Fruit fly (Drosophila melanogaster): ENCODE results near the gene Or22c.

The Or22c gene

DNA sequence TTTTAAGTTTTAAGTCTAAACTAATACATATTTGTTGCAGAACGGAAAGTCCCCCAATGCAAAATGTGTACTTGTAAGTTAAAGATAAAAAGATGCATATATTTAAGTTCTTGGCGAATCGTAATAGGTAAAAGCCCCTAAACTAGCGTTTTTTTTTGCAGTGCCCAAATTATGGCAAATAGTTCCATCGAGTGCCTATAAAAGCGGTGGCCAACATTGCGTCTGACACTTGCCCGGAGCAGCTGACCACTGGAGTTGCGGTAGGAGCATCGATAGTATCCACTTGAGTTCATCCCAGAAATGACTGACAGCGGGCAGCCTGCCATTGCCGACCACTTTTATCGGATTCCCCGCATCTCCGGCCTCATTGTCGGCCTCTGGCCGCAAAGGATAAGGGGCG lies at the start of gene Or22c:
Gene Or22c, plus strand, starts transcription at position 301 of the 400 bp plus-strand sequence.
- TF ChIP-seq CG17801 (GFP tag; optimal IDR thresholded peaks at IDR 0.05; ENCODE audit: partially characterized antibody) = no peak

- TF ChIP-seq CG17801 (GFP tag; optimal IDR thresholded peaks at IDR 0.05; ENCODE audit: partially characterized antibody) = no peak
Observed at dm6 chr2L:2006082-2006669, 48.2 kb upstream of the Or22c start, which contains the start of gene CG33543. Gene CG33543, minus strand, starts transcription at chr2L:2006313.

DNA sequence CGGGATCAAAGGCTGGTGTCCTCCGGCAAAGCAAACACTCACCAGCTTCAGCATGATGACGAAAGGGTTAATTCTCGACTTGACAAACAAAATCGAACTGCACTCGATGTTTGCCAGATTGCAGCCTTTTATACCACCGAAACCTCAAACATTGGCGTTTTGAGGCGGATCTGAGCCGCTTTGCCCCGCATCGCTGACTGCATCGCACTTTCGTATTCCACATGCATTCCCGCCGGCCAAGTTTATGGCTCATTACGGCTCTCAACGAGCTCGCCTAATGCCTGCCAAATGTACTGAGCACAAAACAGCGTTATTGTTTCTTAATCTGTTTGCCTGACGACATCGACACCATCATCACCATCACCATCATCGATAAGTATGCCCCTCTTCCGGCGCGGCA lies 47.3 kb upstream of the Or22c start, which contains the start of gene CG15353:
Gene CG15353, minus strand, starts transcription at position 101 of the 400 bp plus-strand sequence.
- TF ChIP-seq CG17801 (GFP tag; optimal IDR thresholded peaks at IDR 0.05; ENCODE audit: partially characterized antibody) = no peak

DNA sequence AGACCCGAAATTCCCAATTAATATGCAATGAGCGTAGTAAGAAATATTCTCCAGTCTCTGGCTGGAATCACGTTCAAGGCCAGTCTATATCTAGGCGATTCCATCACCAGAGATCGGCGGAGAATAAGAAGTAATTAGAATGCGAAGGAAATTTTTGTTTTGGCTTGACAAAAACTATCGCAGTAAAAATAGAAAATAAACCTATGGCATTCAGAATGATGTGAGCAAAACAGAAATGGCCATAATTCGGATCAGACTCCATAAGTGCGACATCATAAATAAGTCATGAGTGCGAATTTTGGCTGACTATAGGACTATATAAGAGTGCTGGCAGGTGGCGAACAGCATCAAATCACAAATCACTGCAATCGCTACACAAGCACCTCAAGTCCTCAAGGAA lies 46.3 kb upstream of the Or22c start, which contains the start of gene Nplp4:
Gene Nplp4, plus strand, starts transcription at position 301 of the 400 bp plus-strand sequence.
- no peak for TF ChIP-seq CG17801 (GFP tag; optimal IDR thresholded peaks at IDR 0.05; ENCODE audit: partially characterized antibody)

DNA sequence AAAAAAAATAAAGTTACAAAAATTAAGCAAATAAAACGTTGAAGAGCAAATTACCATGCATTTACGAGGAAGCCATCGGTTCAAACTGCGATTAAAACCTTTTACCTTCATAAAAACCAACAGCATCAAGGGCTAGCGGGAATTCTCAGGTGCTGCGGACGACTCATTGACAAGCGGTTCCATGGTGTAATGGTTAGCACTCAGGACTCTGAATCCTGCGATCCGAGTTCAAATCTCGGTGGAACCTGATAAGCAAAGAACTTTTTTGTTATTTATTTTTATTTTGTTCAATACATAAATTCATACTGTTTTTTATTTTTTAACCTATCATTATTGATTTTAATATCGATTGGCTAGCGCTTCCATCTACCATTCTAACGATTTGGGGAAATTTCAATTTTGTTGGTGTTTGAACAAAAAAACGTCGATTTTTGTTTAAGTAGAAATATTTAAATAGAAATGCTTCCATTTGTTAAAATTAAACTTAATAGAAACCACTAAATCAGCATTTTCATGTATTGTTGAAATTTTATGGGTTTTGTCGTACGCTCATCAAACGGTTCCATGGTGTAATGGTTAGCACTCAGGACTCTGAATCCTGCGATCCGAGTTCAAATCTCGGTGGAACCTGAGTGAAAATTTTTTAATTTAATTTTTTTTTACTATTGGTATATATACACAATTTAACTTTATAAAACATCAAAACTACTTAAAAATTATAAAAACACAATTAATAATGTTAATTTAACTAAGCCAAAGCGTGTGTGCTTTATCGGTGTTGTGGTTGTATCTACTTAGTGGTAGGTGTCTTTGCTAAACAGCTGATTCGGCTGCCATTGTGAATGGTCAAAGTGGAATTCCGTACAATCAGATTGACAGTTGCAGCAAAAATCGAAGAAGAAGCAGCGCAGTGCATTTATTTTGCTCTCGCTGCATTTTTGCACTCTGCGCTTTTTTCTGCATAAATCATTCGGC lies 45.1 kb upstream of the Or22c start, which contains the start of gene CG4238:
Gene CG4238, plus strand, starts transcription at position 880 of the 975 bp plus-strand sequence.
- peak; percentile 53 for TF ChIP-seq CG17801 (GFP tag; optimal IDR thresholded peaks at IDR 0.05; ENCODE audit: partially characterized antibody)

DNA sequence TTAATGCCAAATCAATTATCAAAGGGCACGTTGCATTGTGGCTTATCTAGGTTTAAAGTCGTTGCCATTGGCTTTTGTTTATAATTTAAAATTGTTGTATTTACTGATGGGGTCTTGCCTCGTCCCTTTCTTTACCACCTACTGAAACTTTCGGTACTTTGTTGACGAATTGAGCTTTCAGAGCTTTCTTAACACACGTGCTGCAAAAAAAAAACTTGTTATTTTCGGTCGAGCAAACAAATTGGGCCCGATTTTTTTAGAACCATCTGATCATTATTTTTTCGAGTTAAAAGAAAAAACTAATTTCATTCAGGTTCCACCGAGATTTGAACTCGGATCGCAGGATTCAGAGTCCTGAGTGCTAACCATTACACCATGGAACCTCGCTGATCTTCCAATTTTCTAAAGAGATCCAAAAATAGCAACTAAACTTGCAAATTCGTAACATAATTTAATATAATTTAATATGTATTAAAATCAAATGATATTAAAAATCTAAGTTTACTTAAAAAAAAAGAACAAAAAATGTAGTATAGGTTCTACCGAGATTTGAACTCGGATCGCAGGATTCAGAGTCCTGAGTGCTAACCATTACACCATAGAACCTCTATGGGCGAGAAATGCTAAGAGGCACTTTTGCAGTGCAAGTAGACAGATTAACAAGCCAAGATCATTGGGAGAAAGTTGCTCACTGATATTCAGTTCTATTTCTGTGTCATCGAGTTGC lies 43.9 kb upstream of the Or22c start:
- TF ChIP-seq CG17801 (GFP tag; optimal IDR thresholded peaks at IDR 0.05; ENCODE audit: partially characterized antibody) = no peak

- TF ChIP-seq CG17801 (GFP tag; optimal IDR thresholded peaks at IDR 0.05; ENCODE audit: partially characterized antibody) = no peak
Observed at dm6 chr2L:2011430-2011829, 43.0 kb upstream of the Or22c start.

- no peak for TF ChIP-seq CG17801 (GFP tag; optimal IDR thresholded peaks at IDR 0.05; ENCODE audit: partially characterized antibody)
Observed at dm6 chr2L:2013057-2013456, 41.3 kb upstream of the Or22c start.

DNA sequence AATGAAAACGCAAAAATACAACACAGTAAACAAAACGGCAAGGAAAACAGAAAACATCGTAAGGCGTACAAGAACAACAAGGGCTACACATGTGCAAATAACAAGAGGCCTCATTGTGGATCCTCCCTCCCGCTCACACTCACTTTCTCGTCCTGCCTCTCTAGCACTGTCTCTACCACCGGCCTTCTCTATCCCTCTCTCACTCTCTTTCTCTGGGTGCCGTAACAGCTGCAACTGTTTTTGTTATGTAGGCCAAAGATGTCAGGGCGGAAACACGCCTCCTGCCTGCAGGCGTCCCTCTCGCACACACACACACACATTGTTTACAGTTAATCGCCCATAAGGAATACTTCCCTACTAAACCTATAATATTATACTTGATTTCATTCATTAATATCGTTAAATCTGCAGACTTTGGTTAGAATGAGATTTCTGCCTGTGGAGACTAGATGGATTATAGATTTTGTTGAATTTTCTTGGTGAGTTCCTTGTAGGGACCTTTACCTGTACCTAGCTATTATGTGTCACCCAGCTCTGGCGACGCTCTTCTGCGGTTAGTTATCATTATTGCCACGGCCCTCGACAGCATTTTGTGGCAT lies 40.5 kb upstream of the Or22c start:
- TF ChIP-seq CG17801 (GFP tag; optimal IDR thresholded peaks at IDR 0.05; ENCODE audit: partially characterized antibody) = no peak

- no peak for TF ChIP-seq CG17801 (GFP tag; optimal IDR thresholded peaks at IDR 0.05; ENCODE audit: partially characterized antibody)
Observed at dm6 chr2L:2015204-2015603, 39.2 kb upstream of the Or22c start.

DNA sequence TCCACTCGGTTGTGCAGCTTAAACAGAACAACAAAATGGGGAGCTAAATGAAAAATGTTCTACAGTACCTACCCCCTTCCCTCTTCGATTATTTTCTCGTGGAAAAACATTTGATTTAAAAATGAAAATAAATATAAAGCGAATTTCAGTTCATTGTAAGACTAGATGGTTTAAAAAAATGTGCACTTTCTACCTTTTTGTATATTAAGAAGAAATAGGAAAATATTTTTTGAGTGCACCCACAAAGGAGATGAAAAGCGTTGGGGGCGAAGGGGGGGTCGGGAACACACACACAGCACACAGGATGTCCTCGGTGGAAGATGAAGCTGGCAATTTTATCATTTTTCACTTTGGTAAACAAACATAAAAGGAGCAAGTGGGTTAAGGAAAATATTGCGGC lies 31.6 kb upstream of the Or22c start:
- TF ChIP-seq CG17801 (GFP tag; optimal IDR thresholded peaks at IDR 0.05; ENCODE audit: partially characterized antibody) = no peak

- no peak for TF ChIP-seq CG17801 (GFP tag; optimal IDR thresholded peaks at IDR 0.05; ENCODE audit: partially characterized antibody)
Observed at dm6 chr2L:2031522-2031921, 22.9 kb upstream of the Or22c start.

dm6 chr2L:2032076-2032475 lies 22.3 kb upstream of the Or22c start:
- TF ChIP-seq CG17801 (GFP tag; optimal IDR thresholded peaks at IDR 0.05; ENCODE audit: partially characterized antibody) = peak; percentile 34

dm6 chr2L:2035941-2036340 lies 18.4 kb upstream of the Or22c start, which contains the start of gene CG42296:
Gene CG42296, minus strand, starts transcription at chr2L:2036041.
- no peak for TF ChIP-seq CG17801 (GFP tag; optimal IDR thresholded peaks at IDR 0.05; ENCODE audit: partially characterized antibody)

dm6 chr2L:2037165-2037550 lies 17.2 kb upstream of the Or22c start, which contains the start of gene lectin-22C:
Gene lectin-22C, minus strand, starts transcription at chr2L:2037265.
- no peak for TF ChIP-seq CG17801 (GFP tag; optimal IDR thresholded peaks at IDR 0.05; ENCODE audit: partially characterized antibody)
